Worm (Caenorhabditis elegans) whole organism, early embryonic: ENCODE data around the gene T26C11.8.

Experiments used
- B0310.2 ChIP-seq: sonication (generic microtip); optimal IDR thresholded peaks from 2 replicates; lab custom pipeline; 2016; ENCODE audit warnings: mild to moderate bottlenecking, missing genetic modification characterization, missing compliant biosample characterization
- aly-1 ChIP-seq: sonication (generic microtip); optimal IDR thresholded peaks from 2 replicates; lab custom pipeline; 2016; ENCODE audit warnings: missing genetic modification characterization, missing compliant biosample characterization
- ama-1 ChIP-seq: fragments of 150-350 bp; optimal IDR thresholded peaks from 2 replicates; lab custom pipeline; 2014
- ets-7 ChIP-seq: sonication (generic microtip); optimal IDR thresholded peaks from 2 replicates; lab custom pipeline; 2016; ENCODE audit warnings: missing genotype, missing genetic modification characterization, missing compliant biosample characterization
- flt-1 ChIP-seq: fragments of 200-800 bp; sonication (Bioruptor generic); IDR thresholded peaks from 2 replicates; pipeline ENCODE4 v1.3.6; 2022; ENCODE audit warnings: missing genetic modification characterization, missing compliant biosample characterization
- hmbx-1 ChIP-seq: sonication (generic microtip); optimal IDR thresholded peaks from 2 replicates; lab custom pipeline; 2016; ENCODE audit warnings: mild to moderate bottlenecking, missing genetic modification characterization, missing compliant biosample characterization
- hnd-1 ChIP-seq: sonication (generic microtip); optimal IDR thresholded peaks from 2 replicates; lab custom pipeline; 2016; ENCODE audit warnings: missing genetic modification characterization, missing compliant biosample characterization
- pes-1 ChIP-seq: fragments of 200-800 bp; sonication (Bioruptor generic); IDR thresholded peaks from 2 replicates; pipeline ENCODE4 v1.3.6; 2022; ENCODE audit warnings: missing genetic modification reagents, missing genetic modification characterization, missing compliant biosample characterization
- scrt-1 ChIP-seq: fragments of 200-800 bp; sonication (Bioruptor generic); IDR thresholded peaks from 2 replicates; pipeline ENCODE4 v1.3.6; 2022; ENCODE audit warnings: missing genetic modification characterization, missing compliant biosample characterization
- sea-1 ChIP-seq: fragments of 200-800 bp; sonication (Bioruptor generic); conservative IDR thresholded peaks from 2 replicates; pipeline ENCODE4 v1.3.6; 2022; ENCODE audit warnings: missing genetic modification characterization, missing compliant biosample characterization
- tbx-11 ChIP-seq: fragments of 200-800 bp; sonication (Bioruptor generic); IDR thresholded peaks from 2 replicates; pipeline ENCODE4 v1.3.6; 2022; ENCODE audit warnings: missing genetic modification characterization, missing compliant biosample characterization
- tra-4 ChIP-seq: sonication (generic microtip); optimal IDR thresholded peaks from 2 replicates; lab custom pipeline; 2017; ENCODE audit warnings: missing genetic modification characterization, missing compliant biosample characterization

- TF ChIP-seq aly-1 (no peak), ama-1 (lab: Kevin White, UChicago) (no peak), ets-7 (no peak), hnd-1 (tag; lab: Kevin White, UChicago) (no peak), flt-1 (GFP tag; lab: Robert Waterston, UW) (no peak), tbx-11 (no peak), tra-4 (no peak), scrt-1 (GFP tag; lab: Robert Waterston, UW) (no peak), B0310.2 (tag; lab: Kevin White, UChicago) (no peak), sea-1 (GFP tag; lab: Robert Waterston, UW) (no peak), hmbx-1 (tag; lab: Kevin White, UChicago) (no peak), pes-1 (GFP tag; lab: Robert Waterston, UW) (no peak)
Observed at ce11 chrX:1845493-1845892, 15.0 kb upstream of the T26C11.8 start, which contains the start of gene T26C11.4.
